Worm (Caenorhabditis elegans): ENCODE measurements around the gene nbet-1.

ce11 chrIV:5200813-5201212, 8.5 kb upstream of the nbet-1 start:
- no peak for TF ChIP-seq tab-1 (GFP tag; IDR thresholded peaks at IDR 0.05)
- TF ChIP-seq med-1 (GFP tag; optimal IDR thresholded peaks at IDR 0.05; ENCODE audit: insufficient read depth), result no peak
- no peak for TF ChIP-seq ref-1 (GFP tag; conservative IDR thresholded peaks at IDR 0.05)
- TF ChIP-seq cog-1 (tag; optimal IDR thresholded peaks at IDR 0.05), result no peak
- TF ChIP-seq flt-1 (GFP tag; IDR thresholded peaks at IDR 0.05), result no peak
- TF ChIP-seq T22C8.4 (GFP tag; IDR thresholded peaks at IDR 0.05), result no peak
- TF ChIP-seq ztf-23 (GFP tag; IDR thresholded peaks at IDR 0.05), result no peak
- TF ChIP-seq klf-2 (GFP tag; conservative IDR thresholded peaks at IDR 0.05), result no peak
